Worm (Caenorhabditis elegans) whole organism, young adult: Measurements from ENCODE around the gene F52D2.12.

Source experiments
- B0261.1 ChIP-seq: sonication (generic microtip); optimal IDR thresholded peaks from 2 replicates; lab custom pipeline; 2016; ENCODE audit warnings: mild to moderate bottlenecking, missing genetic modification characterization, moderate library complexity, missing compliant biosample characterization
- F39B2.1 ChIP-seq: fragments of 200-800 bp; sonication (Bioruptor generic); IDR thresholded peaks from 2 replicates; pipeline ENCODE4 v1.3.6; 2022; ENCODE audit warnings: missing genetic modification reagents, missing genetic modification characterization, missing compliant biosample characterization
- F49E8.2 ChIP-seq: sonication (generic microtip); optimal IDR thresholded peaks from 3 replicates; lab custom pipeline; 2017; ENCODE audit warnings: missing genetic modification characterization, mild to moderate bottlenecking, missing compliant biosample characterization, antibody characterized with exemption, moderate library complexity; ENCODE audit not compliant: insufficient read depth
- F55B11.4 ChIP-seq: sonication (generic microtip); optimal IDR thresholded peaks from 2 replicates; lab custom pipeline; 2016; ENCODE audit warnings: missing compliant biosample characterization, missing genetic modification characterization, borderline replicate concordance; ENCODE audit not compliant: insufficient read depth
- K12H6.12 ChIP-seq: fragments of 200-800 bp; sonication (Bioruptor generic); optimal IDR thresholded peaks from 2 replicates; lab custom pipeline; 2018; ENCODE audit warnings: mild to moderate bottlenecking, missing genetic modification characterization, missing compliant biosample characterization
- T07F8.4 ChIP-seq: sonication (generic microtip); optimal IDR thresholded peaks from 2 replicates; lab custom pipeline; 2016; ENCODE audit warnings: mild to moderate bottlenecking, missing genetic modification characterization, moderate library complexity, missing compliant biosample characterization
- Y53G8AR.9 ChIP-seq: fragments of 200-800 bp; sonication (Bioruptor generic); conservative IDR thresholded peaks from 2 replicates; pipeline ENCODE4 v1.3.6; 2022; ENCODE audit warnings: missing genetic modification reagents, missing genetic modification characterization, missing compliant biosample characterization
- Y56A3A.18 ChIP-seq: fragments of 200-800 bp; sonication (Bioruptor generic); IDR thresholded peaks from 2 replicates; pipeline ENCODE4 v1.3.6; 2022; ENCODE audit warnings: missing genetic modification reagents, missing genetic modification characterization, missing compliant biosample characterization
- Y79H2A.3 ChIP-seq: fragments of 200-800 bp; sonication (Bioruptor generic); conservative IDR thresholded peaks from 2 replicates; pipeline ENCODE4 v1.3.6; 2022; ENCODE audit warnings: missing genetic modification reagents, missing genetic modification characterization, missing compliant biosample characterization
- atf-7 ChIP-seq: sonication (generic microtip); optimal IDR thresholded peaks from 2 replicates; lab custom pipeline; 2017; ENCODE audit warnings: mild to moderate bottlenecking, missing genetic modification characterization, missing compliant biosample characterization
- attf-5 ChIP-seq: fragments of 200-800 bp; sonication (Bioruptor generic); optimal IDR thresholded peaks from 2 replicates; lab custom pipeline; 2018; ENCODE audit warnings: mild to moderate bottlenecking, missing genetic modification characterization, missing compliant biosample characterization
- attf-6 ChIP-seq: fragments of 200-800 bp; sonication (Bioruptor generic); IDR thresholded peaks from 2 replicates; pipeline ENCODE4 v1.3.6; 2022; ENCODE audit warnings: missing genetic modification reagents, missing genetic modification characterization, missing compliant biosample characterization
- cebp-1 ChIP-seq, 2 experiments: fragments of 200-800 bp in 1 of 2; sonication (Bioruptor generic) in 1 of 2; sonication (generic microtip) in 1 of 2; IDR thresholded peaks in 1 of 2; optimal IDR thresholded peaks in 1 of 2; 2 replicates each; pipeline versions ENCODE4 v1.3.6 to Lab custom; 2017 to 2022; ENCODE audit warnings: missing compliant biosample characterization in 2 of 2, missing genetic modification characterization in 2 of 2, mild to moderate bottlenecking in 1 of 2, missing genetic modification reagents in 1 of 2, moderate library complexity in 1 of 2
- ceh-79 ChIP-seq: sonication (generic microtip); optimal IDR thresholded peaks from 2 replicates; lab custom pipeline; 2017; ENCODE audit warnings: mild to moderate bottlenecking, missing genetic modification characterization, missing compliant biosample characterization
- dox-1 ChIP-seq: fragments of 200-800 bp; sonication (Bioruptor generic); IDR thresholded peaks from 2 replicates; pipeline ENCODE4 v1.3.6; 2022; ENCODE audit warnings: missing genetic modification reagents, missing genetic modification characterization, missing compliant biosample characterization
- dpff-1 ChIP-seq: sonication (generic microtip); optimal IDR thresholded peaks from 2 replicates; lab custom pipeline; 2017; ENCODE audit warnings: mild to moderate bottlenecking, missing genetic modification characterization, missing compliant biosample characterization
- efl-1 ChIP-seq: fragments of 150-350 bp; optimal IDR thresholded peaks from 2 replicates; lab custom pipeline; 2014; ENCODE audit warnings: missing biosample characterization, missing genetic modification reagents, missing genetic modification characterization
- egrh-3 ChIP-seq: fragments of 200-800 bp; sonication (Bioruptor generic); IDR thresholded peaks from 2 replicates; pipeline ENCODE4 v1.3.6; 2022; ENCODE audit warnings: missing genetic modification reagents, missing genetic modification characterization, missing compliant biosample characterization
- ets-4 ChIP-seq: fragments of 200-800 bp; sonication (Bioruptor generic); optimal IDR thresholded peaks from 2 replicates; lab custom pipeline; 2018; ENCODE audit warnings: mild to moderate bottlenecking, missing genetic modification characterization, missing compliant biosample characterization
- fkh-3 ChIP-seq: sonication (generic microtip); optimal IDR thresholded peaks from 2 replicates; lab custom pipeline; 2016; ENCODE audit warnings: mild to moderate bottlenecking, missing genetic modification characterization, missing compliant biosample characterization
- him-1 ChIP-seq: sonication (generic microtip); optimal IDR thresholded peaks from 2 replicates; lab custom pipeline; 2016; ENCODE audit warnings: missing genotype, missing genetic modification reagents, missing genetic modification characterization, missing compliant biosample characterization
- hmg-20 ChIP-seq: fragments of 200-800 bp; sonication (Bioruptor generic); IDR thresholded peaks from 2 replicates; pipeline ENCODE4 v1.3.6; 2022; ENCODE audit warnings: missing genetic modification reagents, missing genetic modification characterization, missing compliant biosample characterization
- hsf-1 ChIP-seq: fragments of 200-800 bp; sonication (Bioruptor generic); IDR thresholded peaks from 2 replicates; pipeline ENCODE4 v1.3.6; 2022; ENCODE audit warnings: missing genetic modification reagents, missing genetic modification characterization, missing compliant biosample characterization
- let-526 ChIP-seq: fragments of 200-800 bp; sonication (Bioruptor generic); IDR thresholded peaks from 2 replicates; pipeline ENCODE4 v1.3.6; 2022; ENCODE audit warnings: missing genetic modification reagents, missing genetic modification characterization, missing compliant biosample characterization
- lin-54 ChIP-seq: fragments of 200-800 bp; sonication (Bioruptor generic); optimal IDR thresholded peaks from 2 replicates; lab custom pipeline; 2018; ENCODE audit warnings: mild to moderate bottlenecking, missing genetic modification characterization, missing compliant biosample characterization
- madf-3 ChIP-seq: fragments of 200-800 bp; sonication (Bioruptor generic); IDR thresholded peaks from 2 replicates; pipeline ENCODE4 v1.3.6; 2022; ENCODE audit warnings: missing genetic modification reagents, missing genetic modification characterization, missing compliant biosample characterization
- madf-6 ChIP-seq: fragments of 200-800 bp; sonication (Bioruptor generic); IDR thresholded peaks from 2 replicates; pipeline ENCODE4 v1.3.6; 2022; ENCODE audit warnings: missing genetic modification reagents, missing genetic modification characterization, missing compliant biosample characterization
- mel-28 ChIP-seq: sonication (generic microtip); optimal IDR thresholded peaks from 2 replicates; lab custom pipeline; 2016; ENCODE audit warnings: borderline replicate concordance, mild to moderate bottlenecking, missing genetic modification characterization, missing compliant biosample characterization
- mxl-1 ChIP-seq: sonication (generic microtip); optimal IDR thresholded peaks from 2 replicates; lab custom pipeline; 2016; ENCODE audit warnings: missing genetic modification characterization, missing compliant biosample characterization
- nfya-2 ChIP-seq: fragments of 200-800 bp; sonication (Bioruptor generic); IDR thresholded peaks from 2 replicates; pipeline ENCODE4 v1.3.6; 2022; ENCODE audit warnings: missing genetic modification reagents, missing genetic modification characterization, missing compliant biosample characterization
- nhr-90 ChIP-seq: sonication (generic microtip); optimal IDR thresholded peaks from 2 replicates; lab custom pipeline; 2016; ENCODE audit warnings: missing genotype, mild to moderate bottlenecking, missing genetic modification characterization, missing compliant biosample characterization
- pha-4 ChIP-seq: fragments of 150-350 bp; sonication (generic microtip); optimal IDR thresholded peaks from 2 replicates; lab custom pipeline; 2014; ENCODE audit warnings: missing biosample characterization, missing genetic modification reagents, missing genetic modification characterization
- rpc-1 ChIP-seq, 2 experiments: fragments of 150-350 bp in 1 of 2; sonication (generic microtip) in 1 of 2; optimal IDR thresholded peaks; 2 replicates each; lab custom pipeline; 2014 to 2018; ENCODE audit warnings: missing biosample characterization in 1 of 2, missing genetic modification characterization in 1 of 2, missing genetic modification reagents in 1 of 2, missing genotype in 1 of 2
- tbp1 ChIP-seq: fragments of 200-800 bp; sonication (Bioruptor generic); optimal IDR thresholded peaks from 2 replicates; lab custom pipeline; 2018; ENCODE audit warnings: mild to moderate bottlenecking, missing genetic modification characterization, missing compliant biosample characterization
- unc-130 ChIP-seq: sonication (generic microtip); optimal IDR thresholded peaks from 2 replicates; lab custom pipeline; 2016; ENCODE audit warnings: missing genetic modification reagents, missing genetic modification characterization, missing compliant biosample characterization
- unc-62 ChIP-seq: fragments of 150-350 bp; optimal IDR thresholded peaks from 2 replicates; lab custom pipeline; 2014; ENCODE audit warnings: missing biosample characterization, missing genetic modification reagents, missing genetic modification characterization
- ztf-25 ChIP-seq: fragments of 200-800 bp; sonication (Bioruptor generic); IDR thresholded peaks from 2 replicates; pipeline ENCODE4 v1.3.6; 2022; ENCODE audit warnings: missing genetic modification reagents, missing genetic modification characterization, missing compliant biosample characterization

Gene F52D2.12

DNA sequence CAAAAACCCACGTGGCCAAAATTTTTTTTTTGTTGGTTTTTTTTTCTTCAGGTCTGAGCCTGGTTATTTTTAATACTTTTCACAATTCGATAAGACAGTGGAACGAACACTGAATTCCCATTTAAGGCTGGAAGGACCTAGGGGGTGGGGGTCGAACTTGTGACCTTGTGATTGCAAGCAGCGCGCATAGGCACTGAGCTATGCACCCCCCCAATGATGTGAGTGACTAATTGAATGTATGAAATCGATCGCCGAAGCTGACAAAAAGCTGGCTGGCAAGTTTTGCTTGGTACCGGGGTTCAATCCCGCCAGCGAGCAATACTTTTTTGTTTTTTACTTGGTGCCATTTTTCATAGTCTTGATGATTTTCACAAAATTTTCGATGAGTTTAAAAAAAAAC is 21.0 kb downstream of the F52D2.12 start (continued):
- TF ChIP-seq rpc-1 (optimal IDR thresholded peaks at IDR 0.05; lab: Kevin White, UChicago) (peak; percentile 39), rpc-1 (tag; optimal IDR thresholded peaks at IDR 0.05; lab: Kevin White, UChicago) (peak; percentile 71), dpff-1 (no peak), ceh-79 (tag; lab: Kevin White, UChicago) (no peak), fkh-3 (no peak), attf-6 (GFP tag; lab: Robert Waterston, UW) (peak; percentile 34; the same call in 1 of the 2 replicates), F55B11.4 (tag; lab: Kevin White, UChicago) (no peak), hmg-20 (GFP tag; lab: Robert Waterston, UW) (0 out of 2 replicates have a peak, but pooled peaks have one; percentile 29), attf-5 (GFP tag; lab: Kevin White, UChicago) (no peak), him-1 (tag; lab: Kevin White, UChicago) (peak; percentile 19), cebp-1 (GFP tag; IDR thresholded peaks at IDR 0.05; lab: Robert Waterston, UW) (no peak), cebp-1 (tag; optimal IDR thresholded peaks at IDR 0.05; lab: Kevin White, UChicago) (no peak), Y79H2A.3 (GFP tag; lab: Robert Waterston, UW) (no peak), B0261.1 (tag; lab: Kevin White, UChicago) (peak; percentile 48), dox-1 (GFP tag; lab: Robert Waterston, UW) (peak; percentile 10; the same call in 1 of the 2 replicates), T07F8.4 (tag; lab: Kevin White, UChicago) (no peak), ets-4 (GFP tag; lab: Kevin White, UChicago) (no peak), lin-54 (GFP tag; lab: Kevin White, UChicago) (no peak), unc-130 (GFP tag; lab: Kevin White, UChicago) (no peak)

DNA sequence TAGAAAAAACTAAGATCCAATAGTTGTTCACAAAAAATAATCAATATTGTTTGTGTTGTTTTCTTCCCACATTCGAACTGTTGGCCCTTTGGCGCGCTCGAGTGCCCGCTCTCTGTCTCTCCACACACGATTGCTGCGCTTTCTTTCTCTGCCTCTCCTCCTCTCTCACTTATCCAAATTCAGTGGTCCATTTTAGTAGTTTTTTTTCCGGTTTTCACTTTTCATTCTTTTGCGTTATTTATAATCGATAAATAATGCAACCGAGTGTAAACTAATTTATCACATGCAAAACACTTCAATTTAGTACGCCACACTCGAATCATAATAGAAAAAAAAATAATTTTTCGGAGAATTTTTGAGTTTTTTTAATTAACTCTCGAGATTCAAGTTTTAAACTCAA is 22.7 kb downstream of the F52D2.12 start:
- TF ChIP-seq efl-1 (peak; percentile 17), pha-4 (tag; lab: Kevin White, UChicago) (no peak)

DNA sequence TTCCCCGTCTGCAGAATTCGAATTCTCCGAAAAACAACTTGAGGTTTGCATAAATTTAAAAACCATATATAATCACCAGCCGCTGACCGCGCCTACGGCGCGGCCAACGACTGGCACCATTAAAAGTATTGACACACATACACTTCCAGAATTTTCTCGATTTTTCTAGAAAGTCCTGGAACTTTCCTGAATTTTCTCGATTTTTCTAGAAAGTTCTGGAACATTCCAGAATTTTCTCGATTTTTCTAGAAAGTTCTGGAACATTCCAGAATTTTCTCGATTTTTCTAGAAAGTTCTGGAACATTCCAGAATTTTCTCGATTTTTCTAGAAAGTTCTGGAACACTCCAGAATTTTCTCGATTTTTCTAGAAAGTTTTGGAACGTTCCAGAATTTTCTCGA is 24.8 kb downstream of the F52D2.12 start:
- TF ChIP-seq madf-6 (GFP tag; lab: Robert Waterston, UW) (0 out of 2 replicates have a peak, but pooled peaks have one; percentile 6), hsf-1 (peak; percentile 95), egrh-3 (GFP tag; lab: Robert Waterston, UW) (peak; percentile 79)

DNA sequence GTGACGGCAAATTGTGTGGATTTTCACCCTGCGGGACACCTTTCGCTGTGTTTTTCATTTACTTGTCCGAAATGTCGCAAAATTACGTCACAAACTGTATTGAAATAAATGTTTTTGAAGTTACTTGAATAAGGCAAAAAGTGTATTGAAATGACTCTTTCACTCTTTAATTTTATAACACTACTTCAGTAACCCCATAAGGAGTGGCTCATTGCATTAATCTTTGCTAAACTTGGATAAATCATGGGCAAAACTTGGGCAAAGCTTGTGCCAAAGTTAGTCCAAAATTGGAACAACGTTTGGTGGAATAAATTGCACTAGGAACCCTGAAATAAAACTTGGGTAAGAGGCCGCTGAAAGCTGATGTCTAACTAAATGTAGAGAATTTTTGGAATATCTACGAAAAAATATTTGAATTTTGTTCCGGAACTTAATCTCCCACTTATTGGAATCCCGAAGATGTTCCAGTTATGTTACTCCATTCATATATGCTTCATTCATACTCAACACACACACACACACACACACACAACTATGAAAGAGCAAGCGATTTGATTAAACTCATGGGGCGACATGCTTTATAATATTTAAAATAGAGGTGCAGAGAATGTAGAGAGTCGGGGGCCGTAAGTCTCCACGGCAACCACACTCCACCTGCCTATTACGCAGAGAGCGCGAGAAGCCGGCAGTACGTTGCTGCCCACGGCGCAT is 34.8 kb downstream of the F52D2.12 start, which contains the start of gene Y102A11A.9:
Gene Y102A11A.9 (plus strand): TSS at position 661 of the 711 bp plus-strand sequence.
- no peak for TF ChIP-seq ztf-25 (GFP tag; lab: Robert Waterston, UW)
- TF ChIP-seq nhr-90 (tag; lab: Kevin White, UChicago) = no peak
- TF ChIP-seq, all 124 proteins: peak for 0

DNA sequence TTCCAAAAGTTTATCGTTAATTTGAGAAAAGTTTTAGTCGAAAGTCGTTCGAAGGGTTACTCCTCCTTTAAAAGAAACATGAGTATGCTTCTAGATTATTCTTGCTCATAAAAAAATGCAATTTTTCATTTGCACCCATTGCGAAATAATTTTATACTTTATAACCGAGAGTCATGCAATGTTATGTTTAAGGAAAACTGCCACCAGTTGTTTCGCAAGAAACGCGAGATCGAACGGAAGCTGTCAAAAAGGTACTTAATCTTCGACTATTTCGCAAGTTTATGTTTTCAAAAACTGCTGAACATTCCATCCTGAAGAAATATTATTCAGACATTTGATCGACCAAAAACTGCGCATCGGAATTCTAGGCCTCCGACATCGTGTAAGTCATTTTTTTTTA is 36.1 kb downstream of the F52D2.12 start:
- TF ChIP-seq Y56A3A.18 (no peak), K12H6.12 (no peak), mxl-1 (tag; lab: Kevin White, UChicago) (no peak), unc-62 (GFP tag; lab: Kevin White, UChicago) (peak; percentile 84), cebp-1 (GFP tag; IDR thresholded peaks at IDR 0.05; lab: Robert Waterston, UW) (peak; percentile 88), cebp-1 (tag; optimal IDR thresholded peaks at IDR 0.05; lab: Kevin White, UChicago) (peak; percentile 95)

DNA sequence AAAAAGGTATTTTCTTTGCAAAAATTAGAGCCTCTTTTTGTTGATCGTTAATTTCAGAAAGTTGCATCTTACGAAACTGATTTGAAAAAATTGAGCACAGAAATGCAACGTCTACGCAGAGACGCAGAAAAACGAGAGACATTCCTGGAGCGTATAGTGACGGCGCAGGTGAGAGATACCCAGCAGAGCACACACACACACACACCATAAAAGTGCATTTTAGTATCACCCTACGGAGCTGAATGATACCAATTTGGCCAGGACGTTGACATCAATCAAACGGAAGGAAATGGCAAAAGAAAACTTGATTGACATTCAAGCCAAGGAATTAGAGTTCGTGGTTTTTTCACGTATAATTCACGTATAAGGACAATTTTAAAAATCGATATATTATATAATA is 36.7 kb downstream of the F52D2.12 start:
- TF ChIP-seq atf-7 (tag; lab: Kevin White, UChicago) = peak; percentile 41
- TF ChIP-seq mel-28 = no peak
- TF ChIP-seq Y53G8AR.9 (GFP tag; lab: Robert Waterston, UW) = no peak
- TF ChIP-seq madf-3 (GFP tag; lab: Robert Waterston, UW) = no peak
- no peak for TF ChIP-seq nfya-2 (GFP tag; lab: Robert Waterston, UW)
- TF ChIP-seq hmg-20 (GFP tag; lab: Robert Waterston, UW) = no peak
- TF ChIP-seq let-526 (GFP tag; lab: Robert Waterston, UW) = no peak
- TF ChIP-seq fkh-3 = no peak
- TF ChIP-seq madf-6 (GFP tag; lab: Robert Waterston, UW) = no peak
- TF ChIP-seq ceh-79 (tag; lab: Kevin White, UChicago) = no peak
- no peak for TF ChIP-seq attf-6 (GFP tag; lab: Robert Waterston, UW)
- no peak for TF ChIP-seq F39B2.1 (GFP tag; lab: Robert Waterston, UW)
- no peak for TF ChIP-seq T07F8.4 (tag; lab: Kevin White, UChicago)
- no peak for TF ChIP-seq F49E8.2 (tag; lab: Kevin White, UChicago)
- TF ChIP-seq tbp1 (GFP tag; lab: Kevin White, UChicago) = no peak
